Fruit fly (Drosophila melanogaster): ENCODE data around the gene CG4382.

DNA sequence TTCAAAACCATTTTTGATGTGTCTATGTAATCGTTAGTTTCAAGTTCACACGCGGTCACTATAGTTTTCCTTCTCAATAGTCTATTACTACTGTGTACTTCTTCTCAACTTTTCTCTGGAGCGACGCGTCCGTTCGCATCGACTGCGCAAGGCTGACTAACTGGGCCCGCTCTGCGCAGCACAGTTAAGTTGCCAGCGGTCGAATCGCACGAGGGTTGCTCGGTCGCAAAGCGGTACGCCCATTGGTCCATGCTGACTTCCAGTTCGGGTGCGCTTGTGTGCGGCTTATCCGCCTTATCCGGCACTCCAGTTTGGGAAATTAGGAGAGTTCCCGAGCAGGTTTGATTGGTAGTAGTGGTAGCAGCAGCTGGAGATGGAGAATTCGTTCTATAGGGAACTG is 19.1 kb downstream of the CG4382 start, which contains the start of gene gcm:
- TF ChIP-seq CG8478 (optimal IDR thresholded peaks at IDR 0.05) (no peak), CTCF (optimal IDR thresholded peaks at IDR 0.05) (no peak)

All from S2 (cell line).